Worm (Caenorhabditis elegans) whole organism, early embryonic: Measurements from ENCODE around the gene ZC155.2.

ENCODE experiments used
- B0310.2 ChIP-seq: sonication (generic microtip); optimal IDR thresholded peaks from 2 replicates; lab custom pipeline; 2016; ENCODE audit warnings: mild to moderate bottlenecking, missing genetic modification characterization, missing compliant biosample characterization
- F13C5.2 ChIP-seq: sonication (generic microtip); optimal IDR thresholded peaks from 2 replicates; lab custom pipeline; 2017; ENCODE audit warnings: mild to moderate bottlenecking, missing genetic modification characterization, inconsistent platforms, missing compliant biosample characterization
- aly-1 ChIP-seq: sonication (generic microtip); optimal IDR thresholded peaks from 2 replicates; lab custom pipeline; 2016; ENCODE audit warnings: missing genetic modification characterization, missing compliant biosample characterization
- ama-1 ChIP-seq: fragments of 150-350 bp; optimal IDR thresholded peaks from 2 replicates; lab custom pipeline; 2014
- ceh-13 ChIP-seq: fragments of 200-800 bp; sonication (Bioruptor generic); optimal IDR thresholded peaks from 2 replicates; lab custom pipeline; 2018; ENCODE audit warnings: mild to moderate bottlenecking, missing genetic modification characterization, missing compliant biosample characterization
- ceh-36 ChIP-seq: sonication (generic microtip); optimal IDR thresholded peaks from 2 replicates; lab custom pipeline; 2016; ENCODE audit warnings: missing genetic modification characterization, inconsistent platforms, missing compliant biosample characterization
- ets-7 ChIP-seq: sonication (generic microtip); optimal IDR thresholded peaks from 2 replicates; lab custom pipeline; 2016; ENCODE audit warnings: missing genotype, missing genetic modification characterization, missing compliant biosample characterization
- flt-1 ChIP-seq: fragments of 200-800 bp; sonication (Bioruptor generic); IDR thresholded peaks from 2 replicates; pipeline ENCODE4 v1.3.6; 2022; ENCODE audit warnings: missing genetic modification characterization, missing compliant biosample characterization
- hmbx-1 ChIP-seq: sonication (generic microtip); optimal IDR thresholded peaks from 2 replicates; lab custom pipeline; 2016; ENCODE audit warnings: mild to moderate bottlenecking, missing genetic modification characterization, missing compliant biosample characterization
- hmg-4 ChIP-seq: fragments of 200-800 bp; sonication (Bioruptor generic); optimal IDR thresholded peaks from 2 replicates; lab custom pipeline; 2018; ENCODE audit warnings: mild to moderate bottlenecking, missing genetic modification characterization, missing compliant biosample characterization
- hnd-1 ChIP-seq: sonication (generic microtip); optimal IDR thresholded peaks from 2 replicates; lab custom pipeline; 2016; ENCODE audit warnings: missing genetic modification characterization, missing compliant biosample characterization
- pes-1 ChIP-seq: fragments of 200-800 bp; sonication (Bioruptor generic); IDR thresholded peaks from 2 replicates; pipeline ENCODE4 v1.3.6; 2022; ENCODE audit warnings: missing genetic modification reagents, missing genetic modification characterization, missing compliant biosample characterization
- scrt-1 ChIP-seq: fragments of 200-800 bp; sonication (Bioruptor generic); IDR thresholded peaks from 2 replicates; pipeline ENCODE4 v1.3.6; 2022; ENCODE audit warnings: missing genetic modification characterization, missing compliant biosample characterization
- sea-1 ChIP-seq: fragments of 200-800 bp; sonication (Bioruptor generic); conservative IDR thresholded peaks from 2 replicates; pipeline ENCODE4 v1.3.6; 2022; ENCODE audit warnings: missing genetic modification characterization, missing compliant biosample characterization
- tbx-11 ChIP-seq: fragments of 200-800 bp; sonication (Bioruptor generic); IDR thresholded peaks from 2 replicates; pipeline ENCODE4 v1.3.6; 2022; ENCODE audit warnings: missing genetic modification characterization, missing compliant biosample characterization
- tbx-37 ChIP-seq: fragments of 200-800 bp; sonication (Bioruptor generic); conservative IDR thresholded peaks from 2 replicates; pipeline ENCODE4 v1.3.6; 2022; ENCODE audit warnings: missing genetic modification reagents, missing genetic modification characterization, missing compliant biosample characterization
- tra-4 ChIP-seq: sonication (generic microtip); optimal IDR thresholded peaks from 2 replicates; lab custom pipeline; 2017; ENCODE audit warnings: missing genetic modification characterization, missing compliant biosample characterization

ZC155.2 gene

DNA sequence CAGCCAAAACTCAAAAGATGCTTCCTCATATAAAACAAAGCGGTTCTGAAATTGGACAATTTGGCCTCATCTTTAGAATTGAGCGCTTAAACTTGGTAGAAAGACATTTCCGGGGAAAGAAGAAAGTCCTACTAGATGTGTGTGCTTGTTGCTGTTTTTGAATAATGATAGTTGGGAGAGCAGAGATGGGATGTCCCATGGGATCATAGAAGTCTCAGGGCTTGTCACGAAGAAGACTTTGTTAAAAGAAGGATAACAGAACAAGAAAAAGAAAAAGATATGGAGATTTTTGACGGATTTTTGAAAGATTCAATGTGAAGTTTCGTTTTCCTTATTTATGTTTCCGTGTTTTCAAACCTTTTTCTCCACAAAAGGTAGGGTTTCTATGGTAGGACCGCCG, at the start of gene ZC155.2:
TSS of gene ZC155.2 (plus strand) at position 301 of the 400 bp plus-strand sequence.
- TF ChIP-seq pes-1 (no peak), sea-1 (no peak), tbx-37 (GFP tag; lab: Robert Waterston, UW) (no peak), aly-1 (tag; lab: Kevin White, UChicago) (no peak), ama-1 (no peak), B0310.2 (no peak), hmg-4 (no peak), hmbx-1 (no peak), scrt-1 (GFP tag; lab: Robert Waterston, UW) (no peak), ceh-36 (no peak), ets-7 (tag; lab: Kevin White, UChicago) (no peak), F13C5.2 (tag; lab: Kevin White, UChicago) (no peak)

DNA sequence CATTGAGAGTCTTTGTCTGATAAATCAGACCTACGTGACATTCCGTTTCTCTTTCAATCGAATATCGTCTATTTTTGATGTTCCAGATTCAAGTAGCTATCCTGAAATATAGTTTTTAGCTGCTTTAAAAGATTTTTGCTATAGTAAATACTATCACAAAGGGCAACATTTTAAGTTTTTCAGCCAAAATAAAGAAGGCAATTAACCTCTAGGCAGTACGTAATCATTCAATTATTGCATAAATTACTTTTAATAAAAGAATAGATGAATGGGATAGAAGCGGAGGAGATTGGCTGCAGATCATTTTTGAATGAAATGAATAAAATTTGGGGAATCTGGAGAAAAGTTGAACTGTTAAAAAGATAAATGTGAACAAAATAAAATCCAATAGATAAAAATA, 49.1 kb upstream of the ZC155.2 start, which contains the start of gene ulp-1:
TSS of gene ulp-1 (minus strand) at position 101 of the 400 bp plus-strand sequence.
- TF ChIP-seq ceh-13 (GFP tag; lab: Kevin White, UChicago), result no peak
- TF ChIP-seq scrt-1 (GFP tag; lab: Robert Waterston, UW), result no peak
- TF ChIP-seq aly-1 (tag; lab: Kevin White, UChicago), result no peak
- no peak for TF ChIP-seq F13C5.2 (tag; lab: Kevin White, UChicago)
- TF ChIP-seq hnd-1 (tag; lab: Kevin White, UChicago), result no peak
- no peak for TF ChIP-seq pes-1
- no peak for TF ChIP-seq tbx-37 (GFP tag; lab: Robert Waterston, UW)
- no peak for TF ChIP-seq hmbx-1
- no peak for TF ChIP-seq tbx-11 (GFP tag; lab: Robert Waterston, UW)
- no peak for TF ChIP-seq ets-7 (tag; lab: Kevin White, UChicago)
- no peak for TF ChIP-seq ceh-36
- TF ChIP-seq flt-1 (GFP tag; lab: Robert Waterston, UW), result no peak

DNA sequence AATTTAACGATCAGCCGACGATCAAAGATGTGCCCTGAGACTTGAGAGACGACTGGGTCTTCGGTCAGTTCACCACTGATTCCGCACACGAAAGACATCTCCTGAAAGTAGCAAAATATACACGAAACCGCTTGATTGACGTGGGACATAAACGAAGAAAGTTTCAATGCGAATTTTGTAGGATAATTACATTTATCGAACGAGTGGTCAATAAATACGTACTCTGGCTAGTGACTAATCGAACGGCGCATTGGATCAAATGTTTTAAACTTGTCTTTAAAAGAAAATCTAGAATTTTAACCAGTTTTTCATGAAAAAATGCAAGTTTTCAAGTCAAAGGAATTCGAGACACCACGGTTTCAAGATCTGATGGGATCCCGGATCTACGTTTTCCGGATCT, 46.8 kb upstream of the ZC155.2 start, which contains the start of gene prp-19:
TSS of gene prp-19 (minus strand) at position 101 of the 400 bp plus-strand sequence.
- TF ChIP-seq ets-7 (tag; lab: Kevin White, UChicago), result no peak
- TF ChIP-seq tra-4 (tag; lab: Kevin White, UChicago), result no peak
- TF ChIP-seq B0310.2, result no peak
- no peak for TF ChIP-seq pes-1
- TF ChIP-seq tbx-37 (GFP tag; lab: Robert Waterston, UW), result no peak
- no peak for TF ChIP-seq ceh-13 (GFP tag; lab: Kevin White, UChicago)
- TF ChIP-seq hmbx-1, result no peak
- TF ChIP-seq aly-1 (tag; lab: Kevin White, UChicago), result no peak
- TF ChIP-seq F13C5.2 (tag; lab: Kevin White, UChicago), result no peak
- no peak for TF ChIP-seq sea-1
- TF ChIP-seq flt-1 (GFP tag; lab: Robert Waterston, UW), result no peak
- no peak for TF ChIP-seq ceh-36
- no peak for TF ChIP-seq ama-1
- no peak for TF ChIP-seq scrt-1 (GFP tag; lab: Robert Waterston, UW)
- TF ChIP-seq tbx-11 (GFP tag; lab: Robert Waterston, UW), result no peak
- TF ChIP-seq hnd-1 (tag; lab: Kevin White, UChicago), result no peak
- TF ChIP-seq hmg-4, result no peak

DNA sequence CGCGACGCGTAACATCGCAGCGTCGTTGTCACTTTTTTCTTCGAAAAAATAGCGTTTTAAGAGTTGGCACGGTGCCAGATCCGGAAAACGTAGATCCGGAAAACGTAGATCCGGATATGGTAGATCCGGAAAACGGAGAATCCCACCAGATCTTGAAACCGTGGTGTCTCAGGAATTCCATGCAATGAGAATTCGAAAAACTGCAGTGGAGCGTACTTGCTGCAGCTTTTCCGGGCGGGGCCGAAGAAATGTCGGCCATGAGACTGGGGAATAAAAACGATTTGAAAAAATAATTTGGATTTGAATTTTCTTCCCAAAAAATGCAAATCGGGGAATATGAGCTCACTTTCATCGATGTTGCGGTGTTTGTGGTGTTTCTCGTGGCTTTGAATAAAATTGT, 46.3 kb upstream of the ZC155.2 start, which contains the start of gene K10D2.5:
TSS of gene K10D2.5 (plus strand) at position 251 of the 400 bp plus-strand sequence.
- TF ChIP-seq hnd-1 (tag; lab: Kevin White, UChicago) (peak; percentile 33), pes-1 (peak; percentile 88), ceh-36 (peak; percentile 13), ceh-13 (GFP tag; lab: Kevin White, UChicago) (peak; percentile 10), aly-1 (tag; lab: Kevin White, UChicago) (peak; percentile 16), B0310.2 (peak; percentile 26), tra-4 (tag; lab: Kevin White, UChicago) (no peak), hmbx-1 (no peak), ets-7 (tag; lab: Kevin White, UChicago) (peak; percentile 82), tbx-11 (GFP tag; lab: Robert Waterston, UW) (peak; percentile 68; the same call in 1 of the 2 replicates), ama-1 (no peak), F13C5.2 (tag; lab: Kevin White, UChicago) (peak; percentile 50), hmg-4 (peak; percentile 53), tbx-37 (GFP tag; lab: Robert Waterston, UW) (peak; percentile 93), sea-1 (peak; percentile 81), flt-1 (GFP tag; lab: Robert Waterston, UW) (peak; percentile 75), scrt-1 (GFP tag; lab: Robert Waterston, UW) (peak; percentile 60; the same call in 1 of the 2 replicates)

DNA sequence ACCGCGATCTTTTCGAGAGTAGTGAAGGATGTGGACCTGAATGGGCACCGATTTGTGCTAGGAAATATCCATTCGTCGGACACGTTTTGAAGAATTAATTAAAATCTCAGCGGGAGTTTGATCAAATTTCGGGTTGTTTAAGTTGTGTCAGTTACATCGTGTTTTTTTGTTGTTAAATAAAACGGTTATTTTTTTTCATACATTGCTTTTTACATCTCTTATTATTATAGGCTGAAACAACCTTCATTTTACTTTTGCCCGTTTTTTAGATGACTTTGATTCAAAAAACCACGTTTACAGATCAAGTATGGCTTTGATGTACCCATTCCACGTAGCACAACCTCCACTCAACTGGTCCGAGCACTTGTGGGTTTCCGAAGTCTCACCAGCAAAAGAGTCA, 45.6 kb upstream of the ZC155.2 start, which contains the start of gene emb-1:
TSS of gene emb-1 (plus strand) at position 301 of the 400 bp plus-strand sequence.
- TF ChIP-seq ceh-36, result no peak
- TF ChIP-seq ama-1, result no peak
- no peak for TF ChIP-seq hnd-1 (tag; lab: Kevin White, UChicago)
- TF ChIP-seq ceh-13 (GFP tag; lab: Kevin White, UChicago), result no peak
- no peak for TF ChIP-seq scrt-1 (GFP tag; lab: Robert Waterston, UW)
- no peak for TF ChIP-seq hmg-4
- no peak for TF ChIP-seq pes-1

- no peak for TF ChIP-seq ets-7 (tag; lab: Kevin White, UChicago)
- no peak for TF ChIP-seq F13C5.2 (tag; lab: Kevin White, UChicago)
Observed at ce11 chrIII:5173622-5174021, 45.2 kb upstream of the ZC155.2 start, which contains the start of gene cid-1. cid-1 (plus strand) TSS chrIII:5173922.

ce11 chrIII:5179166-5179565, 39.6 kb upstream of the ZC155.2 start:
- TF ChIP-seq sea-1, result no peak

DNA sequence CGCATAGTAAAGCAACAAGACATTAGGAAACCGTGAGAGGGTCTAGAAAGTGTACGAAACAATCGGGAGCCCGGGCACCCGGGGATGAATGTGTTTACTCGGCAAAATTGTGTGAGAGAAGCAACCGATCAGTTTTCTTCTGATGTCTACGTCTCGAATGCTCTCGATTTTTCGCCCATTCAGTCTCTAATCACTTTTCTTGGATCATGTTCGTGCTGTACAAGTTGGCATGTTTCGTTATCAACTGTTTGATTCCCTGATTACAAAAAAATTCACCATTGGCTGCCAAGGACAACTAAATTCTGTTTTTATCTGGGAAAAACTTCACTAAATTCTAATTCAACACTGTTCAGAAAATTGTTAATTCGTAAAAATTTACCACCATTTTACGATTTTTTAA, 38.2 kb upstream of the ZC155.2 start:
- TF ChIP-seq sea-1 (no peak), B0310.2 (no peak), tbx-11 (GFP tag; lab: Robert Waterston, UW) (no peak), hnd-1 (tag; lab: Kevin White, UChicago) (no peak), ceh-36 (no peak), F13C5.2 (tag; lab: Kevin White, UChicago) (no peak), aly-1 (tag; lab: Kevin White, UChicago) (no peak), ets-7 (tag; lab: Kevin White, UChicago) (no peak), flt-1 (GFP tag; lab: Robert Waterston, UW) (no peak), ceh-13 (GFP tag; lab: Kevin White, UChicago) (no peak), hmg-4 (no peak), ama-1 (no peak), scrt-1 (GFP tag; lab: Robert Waterston, UW) (no peak), hmbx-1 (no peak), tbx-37 (GFP tag; lab: Robert Waterston, UW) (no peak), tra-4 (tag; lab: Kevin White, UChicago) (no peak), pes-1 (no peak)
